Worm (Caenorhabditis elegans) whole organism, L4/young adult: ENCODE data around the gene F21C10.7.

Source experiments
- W03F9.2 ChIP-seq: fragments of 150-350 bp; optimal IDR thresholded peaks from 2 replicates; lab custom pipeline; 2014; ENCODE audit warnings: missing biosample characterization, missing genetic modification characterization
- dao-5 ChIP-seq: sonication (generic microtip); optimal IDR thresholded peaks from 2 replicates; lab custom pipeline; 2016; ENCODE audit warnings: missing genotype, missing genetic modification characterization, moderate library complexity, missing compliant biosample characterization
- him-1 ChIP-seq: sonication (generic microtip); optimal IDR thresholded peaks from 2 replicates; lab custom pipeline; 2016; ENCODE audit warnings: missing genotype, missing genetic modification reagents, missing genetic modification characterization, missing compliant biosample characterization

ce11 chrV:9081410-9081809 lies 31.2 kb upstream of the F21C10.7 start:
- no peak for TF ChIP-seq dao-5 (tag; lab: Kevin White, UChicago)
- no peak for TF ChIP-seq him-1
- no peak for TF ChIP-seq W03F9.2 (tag; lab: Kevin White, UChicago)
